Worm (Caenorhabditis elegans): ENCODE data around the gene ZK742.6.

Gene ZK742.6

ce11 chrV:7804801-7805163, 10.0 kb downstream of the ZK742.6 start, which contains the start of gene xpo-1:
Gene xpo-1 (plus strand): TSS chrV:7805064.
- TF ChIP-seq flt-1 (GFP tag; IDR thresholded peaks at IDR 0.05) (0 out of 2 replicates have a peak, but pooled peaks have one; percentile 23), ztf-29 (GFP tag; IDR thresholded peaks at IDR 0.05) (no peak)

ce11 chrV:7804064-7804800, 10.5 kb downstream of the ZK742.6 start, which contains the start of gene uvs-1:
Gene uvs-1 (minus strand): TSS chrV:7804208.
- TF ChIP-seq T22C8.4 (GFP tag; IDR thresholded peaks at IDR 0.05) (0 out of 2 replicates have a peak, but pooled peaks have one; percentile 33), cog-1 (tag; optimal IDR thresholded peaks at IDR 0.05) (no peak)

DNA sequence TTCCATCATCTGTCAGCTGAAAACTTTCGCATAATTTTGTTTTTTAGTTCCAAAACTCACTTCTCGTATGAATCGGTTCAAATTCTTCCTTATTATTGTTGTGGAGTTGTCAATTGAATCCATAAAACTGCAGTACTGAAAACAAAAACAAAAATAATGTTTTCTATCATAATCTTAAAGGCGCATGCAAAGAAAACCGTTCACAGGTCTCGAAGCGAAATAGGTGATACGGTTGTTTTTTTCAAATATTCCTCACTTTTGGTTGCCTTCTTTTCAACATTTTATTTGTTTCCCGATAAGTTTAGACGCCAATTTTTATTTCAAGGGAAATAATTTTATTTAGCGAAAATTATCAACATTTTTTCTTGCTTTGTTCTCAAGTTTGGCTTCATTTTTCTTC, 11.2 kb downstream of the ZK742.6 start:
- no peak for TF ChIP-seq med-1 (GFP tag; optimal IDR thresholded peaks at IDR 0.05; ENCODE audit: insufficient read depth)
- no peak for TF ChIP-seq tab-1 (GFP tag; IDR thresholded peaks at IDR 0.05)
- TF ChIP-seq cog-1 (tag; optimal IDR thresholded peaks at IDR 0.05), result no peak
- TF ChIP-seq ztf-23 (GFP tag; IDR thresholded peaks at IDR 0.05), result no peak
- no peak for TF ChIP-seq klf-2 (GFP tag; conservative IDR thresholded peaks at IDR 0.05)
- TF ChIP-seq flt-1 (GFP tag; IDR thresholded peaks at IDR 0.05), result no peak
- TF ChIP-seq T22C8.4 (GFP tag; IDR thresholded peaks at IDR 0.05), result no peak
- TF ChIP-seq ref-1 (GFP tag; conservative IDR thresholded peaks at IDR 0.05), result no peak
- TF ChIP-seq ztf-29 (GFP tag; IDR thresholded peaks at IDR 0.05), result no peak

DNA sequence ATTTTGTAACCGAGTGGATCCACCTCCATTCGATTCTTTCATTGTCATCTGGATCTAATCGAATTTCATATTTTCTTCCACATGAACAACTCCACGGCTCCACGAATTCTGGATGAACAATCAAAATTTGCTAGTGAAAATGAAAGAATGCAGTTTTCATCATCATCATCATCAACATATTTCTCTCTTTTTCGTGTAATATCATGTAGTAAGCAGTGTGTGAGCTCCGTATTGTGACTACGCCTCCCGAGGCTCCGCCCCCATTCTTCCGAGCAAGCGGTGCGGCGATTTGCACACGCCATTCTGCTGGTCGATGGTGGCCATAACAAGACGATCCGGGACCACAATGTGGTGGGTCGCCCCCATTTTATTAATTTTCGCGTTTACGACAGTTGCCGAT, 16.7 kb downstream of the ZK742.6 start, which contains the start of gene ZK742.7:
Gene ZK742.7 (plus strand): TSS at position 301 of the 400 bp plus-strand sequence.
- TF ChIP-seq cog-1 (tag; optimal IDR thresholded peaks at IDR 0.05), result no peak
- TF ChIP-seq T22C8.4 (GFP tag; IDR thresholded peaks at IDR 0.05), result no peak
- TF ChIP-seq tab-1 (GFP tag; IDR thresholded peaks at IDR 0.05), result no peak
- no peak for TF ChIP-seq ref-1 (GFP tag; conservative IDR thresholded peaks at IDR 0.05)
- TF ChIP-seq ztf-29 (GFP tag; IDR thresholded peaks at IDR 0.05), result no peak
- TF ChIP-seq med-1 (GFP tag; optimal IDR thresholded peaks at IDR 0.05; ENCODE audit: insufficient read depth), result no peak
- no peak for TF ChIP-seq ztf-23 (GFP tag; IDR thresholded peaks at IDR 0.05)
- TF ChIP-seq klf-2 (GFP tag; conservative IDR thresholded peaks at IDR 0.05), result no peak
- no peak for TF ChIP-seq flt-1 (GFP tag; IDR thresholded peaks at IDR 0.05)

DNA sequence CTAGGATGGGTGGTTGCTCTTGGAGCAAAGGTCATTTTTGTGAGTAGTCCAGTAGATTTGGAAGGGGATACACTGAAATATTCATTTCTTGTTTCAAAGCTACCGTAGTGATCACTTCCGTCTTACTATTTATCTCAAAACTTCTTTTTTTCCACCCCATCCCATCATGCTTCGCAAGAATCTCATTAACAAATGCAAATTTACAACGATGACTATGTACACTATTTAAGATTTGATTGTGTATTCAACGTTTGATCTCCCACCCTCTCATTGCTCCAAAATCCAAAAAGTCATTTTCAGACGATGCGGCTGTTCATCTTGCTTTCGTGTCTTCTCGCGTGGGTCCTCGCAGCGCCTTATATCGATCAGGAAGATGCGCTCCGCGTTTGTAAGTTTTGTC, 21.7 kb downstream of the ZK742.6 start, which contains the start of gene flp-21:
Gene flp-21 (plus strand): TSS at position 301 of the 400 bp plus-strand sequence.
- TF ChIP-seq ztf-23 (GFP tag; IDR thresholded peaks at IDR 0.05) (no peak), klf-2 (GFP tag; conservative IDR thresholded peaks at IDR 0.05) (no peak), flt-1 (GFP tag; IDR thresholded peaks at IDR 0.05) (no peak), cog-1 (tag; optimal IDR thresholded peaks at IDR 0.05) (no peak), med-1 (GFP tag; optimal IDR thresholded peaks at IDR 0.05; ENCODE audit: insufficient read depth) (no peak), ref-1 (GFP tag; conservative IDR thresholded peaks at IDR 0.05) (no peak), tab-1 (GFP tag; IDR thresholded peaks at IDR 0.05) (no peak)

- TF ChIP-seq cog-1 (tag; optimal IDR thresholded peaks at IDR 0.05), result no peak
- TF ChIP-seq flt-1 (GFP tag; IDR thresholded peaks at IDR 0.05), result no peak
- no peak for TF ChIP-seq med-1 (GFP tag; optimal IDR thresholded peaks at IDR 0.05; ENCODE audit: insufficient read depth)
- no peak for TF ChIP-seq ref-1 (GFP tag; conservative IDR thresholded peaks at IDR 0.05)
- no peak for TF ChIP-seq ztf-29 (GFP tag; IDR thresholded peaks at IDR 0.05)
- TF ChIP-seq klf-2 (GFP tag; conservative IDR thresholded peaks at IDR 0.05), result no peak
- TF ChIP-seq ztf-23 (GFP tag; IDR thresholded peaks at IDR 0.05), result no peak
- TF ChIP-seq T22C8.4 (GFP tag; IDR thresholded peaks at IDR 0.05), result no peak
- TF ChIP-seq tab-1 (GFP tag; IDR thresholded peaks at IDR 0.05), result no peak
These were observed 28.1 kb downstream of the ZK742.6 start for ce11 chrV:7786639-7787038.

ce11 chrV:7785885-7786284, 28.9 kb downstream of the ZK742.6 start:
- no peak for TF ChIP-seq flt-1 (GFP tag; IDR thresholded peaks at IDR 0.05)
- TF ChIP-seq klf-2 (GFP tag; conservative IDR thresholded peaks at IDR 0.05), result no peak

DNA sequence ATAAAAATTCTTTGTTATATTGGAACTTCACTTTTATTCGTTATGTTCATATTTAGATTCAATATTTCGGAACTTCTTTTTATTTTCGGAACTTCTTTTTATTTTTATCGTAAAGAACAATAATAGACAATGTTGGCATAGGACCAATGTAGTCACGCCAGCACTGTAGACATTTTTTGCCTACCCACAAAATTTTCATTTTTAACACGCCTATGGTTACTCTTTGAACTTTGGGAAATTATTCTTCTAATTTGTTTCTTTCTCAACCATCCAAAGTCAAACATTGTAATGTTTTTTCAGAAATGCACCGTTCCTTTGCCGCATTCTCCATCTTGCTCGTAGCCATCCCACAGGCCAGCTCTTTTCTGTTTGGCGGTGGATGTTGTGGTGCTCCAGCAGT, 29.6 kb downstream of the ZK742.6 start, which contains the start of gene C26F1.1:
Gene C26F1.1 (plus strand): TSS at position 301 of the 400 bp plus-strand sequence.
- no peak for TF ChIP-seq klf-2 (GFP tag; conservative IDR thresholded peaks at IDR 0.05)
- no peak for TF ChIP-seq cog-1 (tag; optimal IDR thresholded peaks at IDR 0.05)
- TF ChIP-seq ref-1 (GFP tag; conservative IDR thresholded peaks at IDR 0.05), result no peak
- TF ChIP-seq med-1 (GFP tag; optimal IDR thresholded peaks at IDR 0.05; ENCODE audit: insufficient read depth), result no peak
- TF ChIP-seq T22C8.4 (GFP tag; IDR thresholded peaks at IDR 0.05), result no peak
- TF ChIP-seq ztf-29 (GFP tag; IDR thresholded peaks at IDR 0.05), result no peak
- TF ChIP-seq flt-1 (GFP tag; IDR thresholded peaks at IDR 0.05), result no peak
- TF ChIP-seq tab-1 (GFP tag; IDR thresholded peaks at IDR 0.05), result no peak
- no peak for TF ChIP-seq ztf-23 (GFP tag; IDR thresholded peaks at IDR 0.05)

ce11 chrV:7781511-7781910, 33.2 kb downstream of the ZK742.6 start, which contains the start of gene cyp-32A1:
Gene cyp-32A1 (plus strand): TSS chrV:7781811.
- TF ChIP-seq ref-1 (GFP tag; conservative IDR thresholded peaks at IDR 0.05), result no peak

ce11 chrV:7778999-7779398, 35.7 kb downstream of the ZK742.6 start:
- TF ChIP-seq klf-2 (GFP tag; conservative IDR thresholded peaks at IDR 0.05), result no peak
- TF ChIP-seq ztf-29 (GFP tag; IDR thresholded peaks at IDR 0.05), result no peak
- no peak for TF ChIP-seq ztf-23 (GFP tag; IDR thresholded peaks at IDR 0.05)
- no peak for TF ChIP-seq tab-1 (GFP tag; IDR thresholded peaks at IDR 0.05)
- TF ChIP-seq flt-1 (GFP tag; IDR thresholded peaks at IDR 0.05), result no peak
- no peak for TF ChIP-seq cog-1 (tag; optimal IDR thresholded peaks at IDR 0.05)
- no peak for TF ChIP-seq T22C8.4 (GFP tag; IDR thresholded peaks at IDR 0.05)
- TF ChIP-seq med-1 (GFP tag; optimal IDR thresholded peaks at IDR 0.05; ENCODE audit: insufficient read depth), result no peak
- TF ChIP-seq ref-1 (GFP tag; conservative IDR thresholded peaks at IDR 0.05), result no peak
